Worm (Caenorhabditis elegans): ENCODE results near the gene max-1.

Gene max-1

DNA sequence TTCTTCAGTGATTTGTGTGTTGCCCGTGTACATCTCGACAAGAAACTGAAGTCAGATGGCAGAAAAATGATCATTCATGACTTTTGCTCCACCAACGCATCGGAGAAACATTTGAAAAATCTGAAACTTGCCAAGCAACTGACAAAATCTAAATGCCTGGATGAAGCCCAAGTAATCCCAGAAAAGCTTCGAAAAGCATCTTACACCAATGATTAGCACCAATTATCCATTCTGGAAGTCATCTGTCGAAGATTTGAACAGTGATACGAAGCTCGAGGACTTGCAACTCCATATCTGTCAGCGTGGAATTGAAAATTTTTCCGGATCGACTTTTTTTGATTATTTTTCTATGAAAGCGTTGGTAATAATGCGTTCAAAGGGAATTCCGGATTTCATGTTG is 56.6 kb downstream of the max-1 start:
- TF ChIP-seq unc-120 (tag; optimal IDR thresholded peaks at IDR 0.05; ENCODE audit: poor library complexity, severe bottlenecking) (no peak), nhr-2 (tag; optimal IDR thresholded peaks at IDR 0.05) (no peak), nhr-76 (tag; optimal IDR thresholded peaks at IDR 0.05) (no peak), snpc-4 (tag; optimal IDR thresholded peaks at IDR 0.05) (no peak), zip-8 (tag; optimal IDR thresholded peaks at IDR 0.05) (no peak), cnd-1 (tag; optimal IDR thresholded peaks at IDR 0.05) (no peak), nhr-12 (tag; optimal IDR thresholded peaks at IDR 0.05) (no peak)

ce11 chrV:13061836-13062235 is 58.2 kb downstream of the max-1 start, which contains the start of gene F42E8.1:
Gene F42E8.1 (plus strand): TSS chrV:13062136.
- no peak for TF ChIP-seq sem-2 (GFP tag; optimal IDR thresholded peaks at IDR 0.05)
- TF ChIP-seq lsy-2 (tag; optimal IDR thresholded peaks at IDR 0.05) = no peak
- no peak for TF ChIP-seq ceh-83 (GFP tag; optimal IDR thresholded peaks at IDR 0.05)
- no peak for TF ChIP-seq ham-2 (GFP tag; optimal IDR thresholded peaks at IDR 0.05)
- no peak for TF ChIP-seq elt-1 (tag; optimal IDR thresholded peaks at IDR 0.05; ENCODE audit: borderline replicate concordance, insufficient read depth)
- no peak for TF ChIP-seq hlh-1 (tag; optimal IDR thresholded peaks at IDR 0.05)
- TF ChIP-seq drap-1 (GFP tag; optimal IDR thresholded peaks at IDR 0.05) = no peak
- no peak for TF ChIP-seq lin-13 (tag; optimal IDR thresholded peaks at IDR 0.05)
- no peak for TF ChIP-seq flh-1 (GFP tag; optimal IDR thresholded peaks at IDR 0.05)
- no peak for TF ChIP-seq ceh-43 (GFP tag; optimal IDR thresholded peaks at IDR 0.05)
- TF ChIP-seq unc-39 (tag; optimal IDR thresholded peaks at IDR 0.05) = no peak

ce11 chrV:13053635-13054034 is 66.4 kb downstream of the max-1 start, which contains the start of gene srr-1:
Gene srr-1 (minus strand): TSS chrV:13053735.
- TF ChIP-seq ces-1 (GFP tag; optimal IDR thresholded peaks at IDR 0.05) (no peak), pha-4 (tag; optimal IDR thresholded peaks at IDR 0.05) (no peak), M03D4.4 (tag; optimal IDR thresholded peaks at IDR 0.05) (no peak)

DNA sequence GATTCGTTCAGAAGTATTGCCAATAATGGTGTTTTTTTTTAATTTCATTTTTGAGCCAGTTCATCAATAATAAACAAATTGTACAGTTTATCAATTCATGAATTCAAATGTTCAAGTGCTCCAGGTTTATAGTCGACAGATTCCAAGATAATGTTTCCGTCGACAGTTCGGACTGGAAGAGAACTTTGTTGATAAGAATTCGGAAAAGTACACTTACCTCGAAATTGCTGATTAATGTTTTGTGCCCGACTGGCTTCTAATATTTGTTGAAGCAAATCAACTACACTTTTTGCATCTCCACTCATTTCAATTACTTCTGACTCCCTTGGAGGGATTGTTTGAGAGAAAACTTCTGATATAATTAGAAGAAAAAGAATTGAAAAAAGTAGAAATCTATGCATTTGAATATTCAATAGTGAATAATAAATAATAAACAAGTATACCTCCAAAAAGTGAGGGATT is 70.8 kb downstream of the max-1 start, which contains the start of gene W07G4.8:
Gene W07G4.8 (minus strand): TSS at position 412 of the 462 bp plus-strand sequence.
- TF ChIP-seq blmp-1 (tag; optimal IDR thresholded peaks at IDR 0.05) (no peak), tbx-8 (GFP tag; optimal IDR thresholded peaks at IDR 0.05) (no peak), nhr-28 (tag; optimal IDR thresholded peaks at IDR 0.05) (no peak), pha-4 (tag; optimal IDR thresholded peaks at IDR 0.05) (no peak), unc-120 (tag; optimal IDR thresholded peaks at IDR 0.05; ENCODE audit: poor library complexity, severe bottlenecking) (no peak), drap-1 (GFP tag; optimal IDR thresholded peaks at IDR 0.05) (no peak), flh-1 (GFP tag; optimal IDR thresholded peaks at IDR 0.05) (no peak), lin-32 (GFP tag; optimal IDR thresholded peaks at IDR 0.05) (no peak), ceh-39 (tag; optimal IDR thresholded peaks at IDR 0.05) (no peak), sem-2 (GFP tag; optimal IDR thresholded peaks at IDR 0.05) (no peak), mab-5 (tag; optimal IDR thresholded peaks at IDR 0.05) (no peak), M03D4.4 (tag; optimal IDR thresholded peaks at IDR 0.05) (no peak), mep-1 (tag; optimal IDR thresholded peaks at IDR 0.05) (no peak), elt-3 (tag; optimal IDR thresholded peaks at IDR 0.05) (no peak), ham-2 (GFP tag; optimal IDR thresholded peaks at IDR 0.05) (no peak), snpc-4 (tag; optimal IDR thresholded peaks at IDR 0.05) (no peak), bed-3 (GFP tag; optimal IDR thresholded peaks at IDR 0.05) (no peak)

Measured in whole organism, mixed stage, embryonic.